Worm (Caenorhabditis elegans): ENCODE data around the gene nspb-4.

Gene nspb-4

DNA sequence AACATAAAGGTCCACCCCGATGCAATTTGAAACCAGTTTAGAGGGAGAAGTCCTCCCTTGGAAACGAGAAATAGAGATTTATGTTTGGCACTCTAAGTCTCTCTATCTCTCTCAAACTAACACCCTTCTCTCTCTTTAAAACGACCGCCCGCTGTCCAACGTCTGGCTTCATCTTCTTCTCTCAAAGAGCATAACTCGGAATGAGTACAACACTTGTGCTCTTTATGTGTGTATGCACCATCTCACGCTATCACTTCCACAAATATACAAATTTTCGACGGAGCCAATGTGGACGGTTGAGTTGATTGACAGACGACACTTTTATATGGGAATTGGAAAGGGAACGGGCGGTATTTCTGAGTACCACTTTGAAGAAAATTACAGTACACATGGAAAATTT, 23.7 kb upstream of the nspb-4 start:
- TF ChIP-seq rcor-1 (GFP tag; IDR thresholded peaks at IDR 0.05): no peak
- TF ChIP-seq nhr-80 (tag; optimal IDR thresholded peaks at IDR 0.05): peak; percentile 94
- no peak for TF ChIP-seq hlh-26 (GFP tag; conservative IDR thresholded peaks at IDR 0.05)
- 0 out of 2 replicates have a peak, but pooled peaks have one; percentile 10 for TF ChIP-seq Y56A3A.18 (GFP tag; IDR thresholded peaks at IDR 0.05)
- no peak for TF ChIP-seq B0019.2 (GFP tag; conservative IDR thresholded peaks at IDR 0.05)
- TF ChIP-seq nfyb-1 (GFP tag; IDR thresholded peaks at IDR 0.05): peak; percentile 51; the same call in 1 of the 2 replicates
- TF ChIP-seq attf-5 (GFP tag; optimal IDR thresholded peaks at IDR 0.05): peak; percentile 30
- no peak for TF ChIP-seq let-526 (GFP tag; IDR thresholded peaks at IDR 0.05)
- no peak for TF ChIP-seq cebp-1 (GFP tag; IDR thresholded peaks at IDR 0.05)
- TF ChIP-seq cebp-1 (tag; optimal IDR thresholded peaks at IDR 0.05): peak; percentile 47
- no peak for TF ChIP-seq somi-1 (GFP tag; optimal IDR thresholded peaks at IDR 0.05)
- TF ChIP-seq let-607 (tag; optimal IDR thresholded peaks at IDR 0.05): peak; percentile 27 to 79

DNA sequence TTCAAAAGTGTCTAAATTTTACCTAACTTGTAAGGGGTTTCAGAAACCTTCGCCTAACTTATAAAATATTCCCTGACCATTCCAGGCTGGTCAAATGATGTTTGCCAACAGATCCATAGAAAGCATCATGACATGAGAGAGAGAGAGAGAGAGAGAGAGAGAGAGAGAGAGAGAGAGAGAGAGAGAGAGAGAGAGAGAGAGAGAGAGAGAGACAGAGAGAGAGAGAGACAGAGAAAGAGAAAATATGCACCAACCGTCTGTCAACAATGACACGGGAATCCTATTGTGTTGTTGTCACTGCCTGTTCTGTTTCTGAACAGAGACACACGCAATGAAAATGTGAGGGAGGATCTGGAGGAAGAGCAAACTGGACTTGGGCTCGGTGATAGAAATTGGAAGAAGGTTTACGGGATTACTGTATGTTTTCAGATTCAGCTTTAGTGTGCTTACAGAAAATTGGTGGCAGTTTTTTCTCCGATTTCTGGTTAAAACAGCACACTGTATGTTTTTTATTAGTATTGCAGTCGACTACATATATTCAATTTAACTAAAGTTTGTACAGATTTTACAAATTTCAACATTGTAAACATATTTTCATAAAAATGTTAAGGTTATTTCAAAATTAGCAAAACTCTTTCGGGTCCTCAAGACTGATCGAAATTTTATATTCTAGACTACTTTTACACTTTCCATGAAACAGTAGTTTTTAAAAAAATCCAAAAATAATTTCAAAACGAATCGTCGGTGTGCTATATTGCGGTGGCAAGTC, 21.9 kb upstream of the nspb-4 start:
- TF ChIP-seq egrh-3 (GFP tag; IDR thresholded peaks at IDR 0.05) (0 out of 2 replicates have a peak, but pooled peaks have one; percentile 21), hmg-1.2 (GFP tag; IDR thresholded peaks at IDR 0.05) (peak; percentile 55), attf-5 (GFP tag; optimal IDR thresholded peaks at IDR 0.05) (peak; percentile 25), mcd-1 (GFP tag; IDR thresholded peaks at IDR 0.05) (peak; percentile 35; the same call in 1 of the 2 replicates), lin-35 (GFP tag; optimal IDR thresholded peaks at IDR 0.05) (no peak), let-607 (tag; optimal IDR thresholded peaks at IDR 0.05) (no peak), unc-130 (GFP tag; optimal IDR thresholded peaks at IDR 0.05) (no peak), nhr-179 (tag; optimal IDR thresholded peaks at IDR 0.05) (no peak)

DNA sequence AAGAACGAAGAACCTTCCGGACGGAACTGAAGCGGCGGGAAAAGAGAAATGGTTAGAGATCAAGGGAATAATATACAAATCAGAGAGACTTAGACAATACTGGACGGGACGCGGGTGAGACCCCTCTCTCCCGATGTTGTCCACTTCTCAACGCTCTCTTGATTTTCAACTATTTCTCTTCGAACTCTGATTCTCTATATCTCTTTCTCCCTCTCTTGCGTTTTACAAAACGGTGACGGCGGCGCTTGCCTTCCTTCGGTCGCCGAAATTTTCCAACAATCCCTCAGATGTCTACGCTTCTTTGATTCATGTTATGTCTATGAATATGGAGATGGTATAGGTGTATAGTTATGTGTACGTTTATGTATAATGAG, 21.3 kb upstream of the nspb-4 start:
- TF ChIP-seq lir-1 (GFP tag; conservative IDR thresholded peaks at IDR 0.05) (no peak), K11D2.4 (GFP tag; IDR thresholded peaks at IDR 0.05) (no peak), K12H6.12 (tag; optimal IDR thresholded peaks at IDR 0.05) (no peak), hmg-1.2 (GFP tag; IDR thresholded peaks at IDR 0.05) (peak; percentile 82; the same call in 1 of the 2 replicates), tbp1 (GFP tag; optimal IDR thresholded peaks at IDR 0.05) (peak; percentile 16), mcd-1 (GFP tag; IDR thresholded peaks at IDR 0.05) (peak; percentile 41; the same call in 1 of the 2 replicates), hlh-12 (tag; optimal IDR thresholded peaks at IDR 0.05) (no peak), ZK185.1 (tag; optimal IDR thresholded peaks at IDR 0.05; ENCODE audit: poor library complexity, severe bottlenecking) (no peak), fkh-3 (tag; optimal IDR thresholded peaks at IDR 0.05) (no peak), aptf-2 (GFP tag; conservative IDR thresholded peaks at IDR 0.05) (no peak), snpc-3.4 (tag; optimal IDR thresholded peaks at IDR 0.05) (peak; percentile 35), nhr-120 (GFP tag; IDR thresholded peaks at IDR 0.05) (no peak), nhr-80 (tag; optimal IDR thresholded peaks at IDR 0.05) (peak; percentile 34), B0261.1 (tag; optimal IDR thresholded peaks at IDR 0.05) (no peak), egl-18 (GFP tag; IDR thresholded peaks at IDR 0.05) (no peak), ceh-91 (GFP tag; IDR thresholded peaks at IDR 0.05) (no peak), snpc-4 (GFP tag; optimal IDR thresholded peaks at IDR 0.05) (no peak), snpc-4 (tag; optimal IDR thresholded peaks at IDR 0.05) (peak in 1 of 4 experiments; percentile 19), cebp-1 (GFP tag; IDR thresholded peaks at IDR 0.05) (no peak), cebp-1 (tag; optimal IDR thresholded peaks at IDR 0.05) (peak; percentile 61), ztf-26 (tag; optimal IDR thresholded peaks at IDR 0.05) (peak; percentile 12), rcor-1 (GFP tag; IDR thresholded peaks at IDR 0.05) (peak; percentile 21; the same call in 1 of the 2 replicates), attf-5 (GFP tag; optimal IDR thresholded peaks at IDR 0.05) (peak; percentile 27)
